Worm (Caenorhabditis elegans): ENCODE results near the gene malt-1.
A peak's percentile ranks its signal among the peaks of the same experiment; 100 is the strongest.
"Not testable (repeated sequence)": the region's sequence is repeated elsewhere in the genome, so short reads cannot be mapped to it uniquely, and the experiment has no call there.

The malt-1 gene

ce11 chrII:6913309-6913708 is 37.8 kb downstream of the malt-1 start, which contains the start of gene cyn-10:
Gene cyn-10 (minus strand): TSS chrII:6913365.
- TF ChIP-seq elt-1 (tag; optimal IDR thresholded peaks at IDR 0.05): no peak
- TF ChIP-seq blmp-1 (tag; optimal IDR thresholded peaks at IDR 0.05; ENCODE audit: insufficient read depth): peak; percentile 7
- peak; percentile 77 for TF ChIP-seq F13H6.1 (tag; optimal IDR thresholded peaks at IDR 0.05)
- peak; percentile 70 to 81 for TF ChIP-seq lsy-2 (tag; optimal IDR thresholded peaks at IDR 0.05)
- peak; percentile 96 for TF ChIP-seq sma-9 (GFP tag; optimal IDR thresholded peaks at IDR 0.05)
- TF ChIP-seq sma-9 (tag; optimal IDR thresholded peaks at IDR 0.05): no peak
- TF ChIP-seq nhr-23 (tag; optimal IDR thresholded peaks at IDR 0.05): no peak
- TF ChIP-seq nhr-6 (tag; optimal IDR thresholded peaks at IDR 0.05): peak; percentile 57
- TF ChIP-seq nhr-129 (tag; optimal IDR thresholded peaks at IDR 0.05): peak; percentile 27
- TF ChIP-seq crh-2 (tag; optimal IDR thresholded peaks at IDR 0.05): peak; percentile 50
- TF ChIP-seq lin-13 (GFP tag; optimal IDR thresholded peaks at IDR 0.05): peak; percentile 65
- peak; percentile 56 for TF ChIP-seq nhr-21 (tag; optimal IDR thresholded peaks at IDR 0.05)
- no peak for TF ChIP-seq ZK546.5 (tag; optimal IDR thresholded peaks at IDR 0.05)
- TF ChIP-seq sma-3 (GFP tag; optimal IDR thresholded peaks at IDR 0.05): peak; percentile 86
- peak; percentile 49 for TF ChIP-seq snpc-4 (tag; optimal IDR thresholded peaks at IDR 0.05)
- TF ChIP-seq nhr-77 (tag; optimal IDR thresholded peaks at IDR 0.05): no peak
- TF ChIP-seq ceh-82 (tag; optimal IDR thresholded peaks at IDR 0.05): no peak
- TF ChIP-seq C34F6.9 (tag; optimal IDR thresholded peaks at IDR 0.05): peak; percentile 59
- TF ChIP-seq unc-55 (GFP tag; optimal IDR thresholded peaks at IDR 0.05): peak; percentile 70
- TF ChIP-seq gmeb-1 (tag; optimal IDR thresholded peaks at IDR 0.05): peak; percentile 94

- TF ChIP-seq C34F6.9 (tag; optimal IDR thresholded peaks at IDR 0.05) (peak; percentile 16), fos-1 (tag; optimal IDR thresholded peaks at IDR 0.05) (no peak), ZK546.5 (tag; optimal IDR thresholded peaks at IDR 0.05) (no peak), lin-39 (tag; optimal IDR thresholded peaks at IDR 0.05) (no peak)
Measured at ce11 chrII:6909568-6910122, 41.5 kb downstream of the malt-1 start, which contains the start of gene asm-1. Gene asm-1 (plus strand): TSS chrII:6910072.

DNA sequence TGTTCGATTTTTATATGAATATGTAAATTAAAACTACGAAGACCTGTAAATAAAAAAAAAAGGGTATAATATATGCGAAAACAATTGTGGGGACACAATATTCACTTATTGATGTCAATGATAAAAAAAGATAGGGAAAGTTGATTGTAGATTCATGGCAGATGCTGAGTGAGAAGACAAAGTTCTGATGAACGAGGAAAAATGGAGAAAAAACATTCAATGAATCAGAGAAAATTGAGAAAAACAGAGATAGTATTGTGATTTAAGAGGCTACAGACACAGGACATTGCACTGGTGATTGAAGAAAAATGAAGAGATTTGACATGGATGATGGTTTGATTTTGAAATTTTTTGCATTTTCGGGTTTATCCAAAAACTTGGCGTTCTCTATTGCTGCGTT is 42.4 kb downstream of the malt-1 start:
- TF ChIP-seq nhr-6 (tag; optimal IDR thresholded peaks at IDR 0.05) (no peak), lin-11 (tag; optimal IDR thresholded peaks at IDR 0.05) (no peak), fos-1 (tag; optimal IDR thresholded peaks at IDR 0.05) (peak; percentile 37), egl-27 (tag; optimal IDR thresholded peaks at IDR 0.05) (no peak), ZK546.5 (tag; optimal IDR thresholded peaks at IDR 0.05) (no peak), nhr-129 (tag; optimal IDR thresholded peaks at IDR 0.05) (peak; percentile 12), Y55F3AM.14 (GFP tag; optimal IDR thresholded peaks at IDR 0.05) (no peak), blmp-1 (tag; optimal IDR thresholded peaks at IDR 0.05; ENCODE audit: insufficient read depth) (peak; percentile 52), C34F6.9 (tag; optimal IDR thresholded peaks at IDR 0.05) (peak; percentile 32), nhr-25 (tag; optimal IDR thresholded peaks at IDR 0.05) (no peak), mab-5 (tag; optimal IDR thresholded peaks at IDR 0.05) (no peak), ama-1 (optimal IDR thresholded peaks at IDR 0.05) (no peak), lin-13 (GFP tag; optimal IDR thresholded peaks at IDR 0.05) (no peak)

DNA sequence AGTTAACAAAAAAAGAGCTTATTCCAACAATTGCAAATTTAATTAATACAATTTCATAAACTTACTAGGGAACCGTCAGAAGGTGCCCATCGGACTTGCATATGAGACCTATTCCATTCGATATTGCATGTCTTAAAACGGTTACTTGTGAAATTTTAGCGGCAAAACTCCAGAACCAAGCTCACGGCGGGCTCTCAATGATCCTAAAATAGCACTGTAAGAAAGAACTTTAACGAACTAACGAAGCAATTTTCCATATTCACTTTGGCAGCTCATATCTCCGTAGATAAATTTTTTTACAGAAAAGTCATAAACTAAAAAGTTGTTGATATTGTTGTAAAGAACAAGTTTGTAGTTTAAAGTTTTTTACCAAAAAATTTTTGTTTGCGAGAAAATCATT is 43.4 kb downstream of the malt-1 start, which contains the start of gene B0252.3:
Gene B0252.3 (minus strand): TSS at position 101 of the 400 bp plus-strand sequence.
- not testable (repeated sequence) for TF ChIP-seq skn-1, snpc-4, lin-11 (tag; optimal IDR thresholded peaks at IDR 0.05)

DNA sequence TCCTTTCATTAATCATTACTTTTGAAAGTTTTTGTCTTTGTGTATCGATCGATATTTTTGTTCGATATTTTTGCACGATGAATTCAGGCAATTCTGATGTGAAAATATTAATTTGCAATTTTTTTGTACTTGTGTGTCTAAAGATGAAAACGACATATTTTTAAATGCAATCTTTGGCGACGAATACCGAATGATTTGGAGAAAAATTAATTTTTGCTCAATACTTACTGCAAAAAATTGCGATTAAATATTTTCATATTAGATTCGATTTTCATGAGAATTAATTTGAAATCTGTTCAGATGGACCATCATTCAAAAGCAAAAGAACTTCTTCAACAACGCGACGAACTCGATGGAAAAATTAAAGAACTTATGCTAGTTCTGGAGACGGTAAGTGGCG is 49.3 kb downstream of the malt-1 start, which contains the start of gene psmd-9:
Gene psmd-9 (plus strand): TSS at position 301 of the 400 bp plus-strand sequence.
- TF ChIP-seq nhr-237 (tag; optimal IDR thresholded peaks at IDR 0.05) (no peak), zag-1 (tag; optimal IDR thresholded peaks at IDR 0.05) (no peak), R02D3.7 (tag; optimal IDR thresholded peaks at IDR 0.05) (no peak), egl-27 (tag; optimal IDR thresholded peaks at IDR 0.05) (no peak), nhr-129 (tag; optimal IDR thresholded peaks at IDR 0.05) (no peak), sma-3 (GFP tag; optimal IDR thresholded peaks at IDR 0.05) (no peak), ceh-16 (tag; optimal IDR thresholded peaks at IDR 0.05) (no peak), lsy-2 (tag; optimal IDR thresholded peaks at IDR 0.05) (no peak), unc-39 (tag; optimal IDR thresholded peaks at IDR 0.05) (no peak), skn-1 (tag; optimal IDR thresholded peaks at IDR 0.05) (no peak), lin-11 (tag; optimal IDR thresholded peaks at IDR 0.05) (no peak)

Measured in whole organism, L2 larva.